Worm (Caenorhabditis elegans) whole organism, dauer: ENCODE measurements around the gene parg-1.

Experiments used
- unc-62 ChIP-seq: sonication (generic microtip); optimal IDR thresholded peaks from 2 replicates; lab custom pipeline; 2017; ENCODE audit warnings: missing biosample characterization, missing genetic modification reagents, missing genetic modification characterization

Gene parg-1

ce11 chrIV:8739926-8740325, 6.1 kb upstream of the parg-1 start, which contains the start of gene mrps-33:
TSS of gene mrps-33 (minus strand) at chrIV:8740026.
- no peak for TF ChIP-seq unc-62 (GFP tag; lab: Kevin White, UChicago)

- TF ChIP-seq unc-62 (GFP tag; lab: Kevin White, UChicago): no peak
Measured at ce11 chrIV:8740952-8741438, 5.1 kb upstream of the parg-1 start, which contains the start of gene F21D5.6. TSS of gene F21D5.6 (minus strand) at chrIV:8741388.

- no peak for TF ChIP-seq unc-62 (GFP tag; lab: Kevin White, UChicago)
Measured at ce11 chrIV:8743654-8744332, 2.3 kb upstream of the parg-1 start, which contains the start of gene F21D5.7. TSS of gene F21D5.7 (minus strand) at chrIV:8743704.

- no peak for TF ChIP-seq unc-62 (GFP tag; lab: Kevin White, UChicago)
Measured at ce11 chrIV:8748967-8749366, 2.9 kb downstream of the parg-1 start.

ce11 chrIV:8752492-8752891, 6.4 kb downstream of the parg-1 start:
- TF ChIP-seq unc-62 (GFP tag; lab: Kevin White, UChicago): no peak

ce11 chrIV:8754146-8754545, 8.1 kb downstream of the parg-1 start:
- TF ChIP-seq unc-62 (GFP tag; lab: Kevin White, UChicago): no peak

- TF ChIP-seq unc-62 (GFP tag; lab: Kevin White, UChicago): no peak
Measured at ce11 chrIV:8754727-8755126, 8.7 kb downstream of the parg-1 start, which contains the start of gene elli-1. TSS of gene elli-1 (minus strand) at chrIV:8754827.

- TF ChIP-seq unc-62 (GFP tag; lab: Kevin White, UChicago): no peak
Measured at ce11 chrIV:8757729-8758128, 11.7 kb downstream of the parg-1 start.

- no peak for TF ChIP-seq unc-62 (GFP tag; lab: Kevin White, UChicago)
Measured at ce11 chrIV:8758620-8759019, 12.6 kb downstream of the parg-1 start.

- no peak for TF ChIP-seq unc-62 (GFP tag; lab: Kevin White, UChicago)
Measured at ce11 chrIV:8761896-8762295, 15.8 kb downstream of the parg-1 start, which contains the start of the genes F20C5.11 and klp-11. TSS of gene F20C5.11 (minus strand) at chrIV:8761996. TSS of gene klp-11 (minus strand) at chrIV:8762066.

ce11 chrIV:8762471-8762870, 16.4 kb downstream of the parg-1 start:
- no peak for TF ChIP-seq unc-62 (GFP tag; lab: Kevin White, UChicago)

ce11 chrIV:8764567-8764966, 18.5 kb downstream of the parg-1 start, which contains the start of gene cdc-50.B:
TSS of gene cdc-50.B (plus strand) at chrIV:8764867.
- TF ChIP-seq unc-62 (GFP tag; lab: Kevin White, UChicago): no peak

- no peak for TF ChIP-seq unc-62 (GFP tag; lab: Kevin White, UChicago)
Measured at ce11 chrIV:8769539-8769938, 23.5 kb downstream of the parg-1 start, which contains the start of gene F20C5.5. TSS of gene F20C5.5 (minus strand) at chrIV:8769639.

- TF ChIP-seq unc-62 (GFP tag; lab: Kevin White, UChicago): no peak
Measured at ce11 chrIV:8772800-8773256, 26.8 kb downstream of the parg-1 start, which contains the start of gene F20C5.6. TSS of gene F20C5.6 (minus strand) at chrIV:8773206.

- no peak for TF ChIP-seq unc-62 (GFP tag; lab: Kevin White, UChicago)
Measured at ce11 chrIV:8778045-8778444, 32.0 kb downstream of the parg-1 start, which contains the start of gene C33D9.6. TSS of gene C33D9.6 (minus strand) at chrIV:8778145.

- TF ChIP-seq unc-62 (GFP tag; lab: Kevin White, UChicago): no peak
Measured at ce11 chrIV:8782172-8782571, 36.1 kb downstream of the parg-1 start.
